Worm (Caenorhabditis elegans): ENCODE data around the gene F54A3.6.
"Not testable (repeated sequence)": the region's sequence is repeated elsewhere in the genome, so short reads cannot be mapped to it uniquely, and the experiment has no call there.

F54A3.6 gene

DNA sequence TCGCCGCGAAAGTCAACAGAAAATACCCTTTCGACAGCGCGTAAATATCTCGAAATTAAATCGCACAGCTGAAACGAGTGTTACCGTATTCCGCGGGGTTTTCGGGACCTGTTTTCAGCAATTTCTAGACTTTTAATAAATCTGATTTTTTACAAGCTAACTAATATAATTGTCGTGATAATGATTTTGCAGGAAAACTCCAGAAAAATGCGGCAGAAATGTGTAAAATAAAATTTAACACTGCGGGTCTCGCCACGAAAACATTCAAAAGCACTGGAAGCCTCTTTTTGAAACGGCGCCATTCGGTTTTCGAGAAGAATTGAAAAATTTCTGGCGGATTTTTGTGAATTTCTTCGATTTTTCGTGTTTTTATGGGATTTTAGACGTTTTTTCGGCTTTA is at the start of gene F54A3.6:
F54A3.6 (minus strand) TSS at position 42 of the 400 bp plus-strand sequence.
- TF ChIP-seq lsy-2 (tag; optimal IDR thresholded peaks at IDR 0.05), result peak; percentile 84

DNA sequence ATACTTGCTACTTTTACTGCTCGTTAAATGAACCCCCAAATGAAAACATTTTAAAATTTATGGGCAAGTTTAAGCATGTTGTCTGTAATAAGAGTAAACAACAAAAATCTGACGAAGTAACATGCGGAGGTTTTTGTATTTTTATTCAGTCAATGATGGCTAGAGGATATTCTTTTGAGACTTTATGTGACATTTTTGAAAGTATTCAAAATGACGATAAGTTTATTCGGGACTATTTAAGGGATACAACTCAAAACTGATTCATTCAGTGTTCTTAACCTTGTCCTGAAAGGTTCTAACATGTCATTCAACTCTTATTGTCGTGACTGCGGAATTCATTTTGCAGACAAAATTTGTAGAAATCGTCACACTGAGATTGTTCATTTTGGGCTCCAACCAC is 47.6 kb upstream of the F54A3.6 start, which contains the start of gene K09F6.11:
K09F6.11 (plus strand) TSS at position 301 of the 400 bp plus-strand sequence.
- TF ChIP-seq cnd-1 (tag; optimal IDR thresholded peaks at IDR 0.05) (no peak), pha-4 (tag; optimal IDR thresholded peaks at IDR 0.05) (no peak), elt-1 (tag; optimal IDR thresholded peaks at IDR 0.05; ENCODE audit: borderline replicate concordance, insufficient read depth) (no peak), lin-32 (GFP tag; optimal IDR thresholded peaks at IDR 0.05) (no peak), ceh-83 (GFP tag; optimal IDR thresholded peaks at IDR 0.05) (no peak), unc-120 (tag; optimal IDR thresholded peaks at IDR 0.05; ENCODE audit: poor library complexity, severe bottlenecking) (no peak)

- TF ChIP-seq tbx-8 (GFP tag; optimal IDR thresholded peaks at IDR 0.05), result no peak
- no peak for TF ChIP-seq sptf-1 (tag; optimal IDR thresholded peaks at IDR 0.05)
- TF ChIP-seq elt-1 (tag; optimal IDR thresholded peaks at IDR 0.05; ENCODE audit: borderline replicate concordance, insufficient read depth), result no peak
- no peak for TF ChIP-seq blmp-1 (tag; optimal IDR thresholded peaks at IDR 0.05)
- TF ChIP-seq unc-120 (tag; optimal IDR thresholded peaks at IDR 0.05; ENCODE audit: poor library complexity, severe bottlenecking), result no peak
- TF ChIP-seq sem-2 (GFP tag; optimal IDR thresholded peaks at IDR 0.05), result no peak
- TF ChIP-seq nhr-12 (tag; optimal IDR thresholded peaks at IDR 0.05), result no peak
- TF ChIP-seq elt-3 (tag; optimal IDR thresholded peaks at IDR 0.05), result no peak
- TF ChIP-seq nhr-2 (tag; optimal IDR thresholded peaks at IDR 0.05), result no peak
- TF ChIP-seq M03D4.4 (tag; optimal IDR thresholded peaks at IDR 0.05), result no peak
- TF ChIP-seq snpc-4 (tag; optimal IDR thresholded peaks at IDR 0.05), result no peak
- no peak for TF ChIP-seq ztf-11 (tag; optimal IDR thresholded peaks at IDR 0.05)
- no peak for TF ChIP-seq ceh-39 (tag; optimal IDR thresholded peaks at IDR 0.05)
- no peak for TF ChIP-seq lin-32 (GFP tag; optimal IDR thresholded peaks at IDR 0.05)
- TF ChIP-seq ceh-43 (GFP tag; optimal IDR thresholded peaks at IDR 0.05), result no peak
- TF ChIP-seq nhr-28 (tag; optimal IDR thresholded peaks at IDR 0.05), result no peak
- TF ChIP-seq mep-1 (tag; optimal IDR thresholded peaks at IDR 0.05), result no peak
These were observed 47.0 kb upstream of the F54A3.6 start, which contains the start of gene K09F6.6 for ce11 chrII:2279263-2279662. Gene K09F6.6 (minus strand): TSS chrII:2279305.

DNA sequence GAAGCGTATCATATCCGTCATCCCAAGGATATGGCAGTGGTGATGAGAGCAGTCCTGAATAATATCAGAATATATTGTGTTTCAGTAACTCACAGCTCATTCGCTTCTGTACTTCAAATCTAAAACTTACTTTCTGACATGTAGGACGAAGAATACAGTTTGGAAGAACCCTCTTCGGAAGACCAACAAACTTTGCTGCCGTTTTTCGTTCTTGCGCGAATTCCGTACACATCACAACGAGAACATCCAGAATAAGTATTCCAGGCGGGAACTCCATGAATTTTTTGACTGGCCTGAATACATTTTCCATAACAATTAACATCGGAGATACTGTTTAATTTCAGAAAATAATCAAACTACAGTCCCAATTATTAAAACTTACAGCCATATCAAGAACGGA is 45.1 kb upstream of the F54A3.6 start, which contains the start of gene K09F6.15:
K09F6.15 (minus strand) TSS at position 101 of the 400 bp plus-strand sequence.
- TF ChIP-seq nhr-2 (tag; optimal IDR thresholded peaks at IDR 0.05), result no peak
- no peak for TF ChIP-seq sptf-1 (tag; optimal IDR thresholded peaks at IDR 0.05)
- TF ChIP-seq cnd-1 (tag; optimal IDR thresholded peaks at IDR 0.05), result no peak
- no peak for TF ChIP-seq nhr-76 (tag; optimal IDR thresholded peaks at IDR 0.05)
- TF ChIP-seq unc-62 (GFP tag; optimal IDR thresholded peaks at IDR 0.05), result no peak
- TF ChIP-seq sem-2 (GFP tag; optimal IDR thresholded peaks at IDR 0.05), result no peak
- no peak for TF ChIP-seq unc-120 (tag; optimal IDR thresholded peaks at IDR 0.05; ENCODE audit: poor library complexity, severe bottlenecking)
- TF ChIP-seq M03D4.4 (tag; optimal IDR thresholded peaks at IDR 0.05), result no peak
- no peak for TF ChIP-seq elt-1 (tag; optimal IDR thresholded peaks at IDR 0.05; ENCODE audit: borderline replicate concordance, insufficient read depth)

DNA sequence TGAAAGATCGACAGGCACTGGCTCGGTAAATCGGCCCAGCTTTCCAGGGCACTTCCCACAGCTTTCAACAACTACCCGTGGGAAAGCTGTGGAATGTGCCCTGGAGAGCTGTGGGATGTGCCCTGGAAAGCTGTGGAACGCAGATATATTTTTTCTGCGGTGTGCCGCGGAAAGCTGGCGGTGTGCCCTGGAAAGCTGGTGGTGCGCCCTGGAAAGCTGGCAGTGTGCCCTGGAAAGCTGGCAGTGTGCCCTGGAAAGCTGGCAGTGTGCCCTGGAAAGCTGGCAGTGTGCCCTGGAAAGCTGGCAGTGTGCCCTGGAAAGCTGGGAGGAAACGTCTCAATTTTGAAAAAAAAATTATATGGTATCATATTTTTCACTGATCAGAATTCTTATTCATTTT is 41.5 kb upstream of the F54A3.6 start:
- TF ChIP-seq sem-2 (GFP tag; optimal IDR thresholded peaks at IDR 0.05) (no peak), ham-2 (GFP tag; optimal IDR thresholded peaks at IDR 0.05) (no peak), snpc-4 (tag; optimal IDR thresholded peaks at IDR 0.05) (no peak), bed-3 (GFP tag; optimal IDR thresholded peaks at IDR 0.05) (no peak), lin-13 (tag; optimal IDR thresholded peaks at IDR 0.05) (no peak), flh-1 (GFP tag; optimal IDR thresholded peaks at IDR 0.05) (no peak), ztf-11 (tag; optimal IDR thresholded peaks at IDR 0.05) (no peak), sptf-1 (tag; optimal IDR thresholded peaks at IDR 0.05) (no peak), mep-1 (tag; optimal IDR thresholded peaks at IDR 0.05) (no peak), blmp-1 (tag; optimal IDR thresholded peaks at IDR 0.05) (no peak), nhr-12 (tag; optimal IDR thresholded peaks at IDR 0.05) (no peak)

DNA sequence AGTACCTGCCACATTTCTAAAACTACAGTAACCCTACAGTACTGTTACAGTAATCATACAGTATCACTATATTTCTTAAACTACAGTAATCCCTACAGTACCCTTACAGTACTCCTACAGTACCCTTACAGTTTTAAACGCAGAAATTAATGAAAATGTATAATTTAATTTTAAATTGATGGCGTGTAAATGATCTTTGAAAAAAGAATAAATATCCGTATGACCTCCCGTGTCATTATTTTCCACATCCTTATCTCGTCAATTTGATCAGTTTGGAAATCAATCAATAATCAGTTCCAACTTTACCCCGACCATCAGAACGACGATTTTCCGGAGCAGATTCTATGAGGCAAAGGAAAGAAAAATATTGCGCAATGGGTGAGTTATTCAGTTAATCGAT is 22.6 kb upstream of the F54A3.6 start, which contains the start of gene K09F6.3:
K09F6.3 (plus strand) TSS at position 301 of the 400 bp plus-strand sequence.
- TF ChIP-seq nhr-237 (tag; optimal IDR thresholded peaks at IDR 0.05); flh-1 (GFP tag; optimal IDR thresholded peaks at IDR 0.05); ceh-39 (tag; optimal IDR thresholded peaks at IDR 0.05): not testable (repeated sequence)
